Worm (Caenorhabditis elegans): Measurements from ENCODE around the gene col-115.

- no peak for TF ChIP-seq ham-2 (GFP tag; optimal IDR thresholded peaks at IDR 0.05)
- no peak for TF ChIP-seq elt-1 (tag; optimal IDR thresholded peaks at IDR 0.05; ENCODE audit: borderline replicate concordance, insufficient read depth)
- no peak for TF ChIP-seq zip-8 (tag; optimal IDR thresholded peaks at IDR 0.05)
- TF ChIP-seq lin-13 (tag; optimal IDR thresholded peaks at IDR 0.05) = no peak
- no peak for TF ChIP-seq ztf-11 (tag; optimal IDR thresholded peaks at IDR 0.05)
- TF ChIP-seq unc-39 (tag; optimal IDR thresholded peaks at IDR 0.05) = no peak
Measured at ce11 chrIV:8034182-8034581, 45.7 kb downstream of the col-115 start.
